Worm (Caenorhabditis elegans): Measurements from ENCODE around the gene R13A1.10.
A peak's percentile ranks its signal among the peaks of the same experiment; 100 is the strongest.

Gene R13A1.10

DNA sequence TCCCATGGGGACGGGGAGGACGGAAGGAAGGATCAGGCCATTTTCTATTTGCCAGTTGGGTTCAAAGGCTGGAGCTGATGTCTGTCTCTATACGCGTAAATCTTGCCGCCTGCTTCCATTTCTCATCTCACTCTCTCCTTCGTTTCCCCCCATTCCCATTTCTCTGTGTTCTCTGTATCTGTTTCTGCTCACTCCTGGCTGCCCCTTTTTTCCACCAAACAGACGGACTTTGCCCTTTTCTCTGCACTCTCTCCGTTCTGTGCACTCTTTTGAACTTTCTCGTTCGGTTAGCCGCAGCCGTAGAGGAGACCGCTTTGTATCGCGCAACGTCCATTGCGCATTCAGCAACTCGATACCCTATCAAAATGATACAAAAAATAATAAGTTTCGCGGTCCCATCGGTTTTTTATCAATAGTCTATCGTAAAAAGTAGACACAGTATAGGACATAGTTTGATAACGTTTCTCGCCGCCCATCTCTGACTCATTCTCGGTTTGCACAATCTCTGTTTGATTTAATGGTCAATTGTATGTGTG is 8.5 kb upstream of the R13A1.10 start (continued):
- peak; percentile 83 for TF ChIP-seq ceh-34 (tag; optimal IDR thresholded peaks at IDR 0.05)
- peak; percentile 50 for TF ChIP-seq fkh-6 (tag; optimal IDR thresholded peaks at IDR 0.05)
- TF ChIP-seq pag-3 (tag; optimal IDR thresholded peaks at IDR 0.05; ENCODE audit: borderline replicate concordance): no peak
- TF ChIP-seq pqm-1 (tag; optimal IDR thresholded peaks at IDR 0.05): no peak
- TF ChIP-seq pax-1 (tag; optimal IDR thresholded peaks at IDR 0.05): no peak
- TF ChIP-seq nfya-1 (tag; optimal IDR thresholded peaks at IDR 0.05): peak; percentile 80
- peak; percentile 39 for TF ChIP-seq syd-9 (tag; optimal IDR thresholded peaks at IDR 0.05)
- TF ChIP-seq F13H6.1 (tag; optimal IDR thresholded peaks at IDR 0.05): peak; percentile 52
- no peak for TF ChIP-seq odd-2 (tag; optimal IDR thresholded peaks at IDR 0.05)
- peak; percentile 6 for TF ChIP-seq tbx-7 (tag; optimal IDR thresholded peaks at IDR 0.05)
- no peak for TF ChIP-seq hlh-15 (tag; optimal IDR thresholded peaks at IDR 0.05)
- TF ChIP-seq ref-2 (tag; optimal IDR thresholded peaks at IDR 0.05): peak; percentile 45
- no peak for TF ChIP-seq madf-2 (tag; optimal IDR thresholded peaks at IDR 0.05)
- TF ChIP-seq elt-2 (tag; optimal IDR thresholded peaks at IDR 0.05): peak; percentile 96
- TF ChIP-seq unc-42 (tag; optimal IDR thresholded peaks at IDR 0.05): peak; percentile 51
- TF ChIP-seq ttx-3 (tag; optimal IDR thresholded peaks at IDR 0.05): no peak
- TF ChIP-seq dve-1 (tag; optimal IDR thresholded peaks at IDR 0.05): no peak
- no peak for TF ChIP-seq pha-4 (tag; optimal IDR thresholded peaks at IDR 0.05)
- TF ChIP-seq T23F11.4 (GFP tag; optimal IDR thresholded peaks at IDR 0.05): no peak
- TF ChIP-seq hlh-8 (tag; optimal IDR thresholded peaks at IDR 0.05): no peak
- TF ChIP-seq ets-4 (tag; optimal IDR thresholded peaks at IDR 0.05): peak; percentile 12
- TF ChIP-seq hlh-13 (GFP tag; optimal IDR thresholded peaks at IDR 0.05): no peak
- TF ChIP-seq hlh-30 (tag; optimal IDR thresholded peaks at IDR 0.05; ENCODE audit: insufficient read depth): no peak
- peak; percentile 27 for TF ChIP-seq hlh-6 (tag; optimal IDR thresholded peaks at IDR 0.05)
- TF ChIP-seq dmd-4 (tag; optimal IDR thresholded peaks at IDR 0.05; ENCODE audit: borderline replicate concordance): peak; percentile 67
- peak; percentile 47 for TF ChIP-seq sdc-2 (tag; optimal IDR thresholded peaks at IDR 0.05)
- TF ChIP-seq zip-5 (tag; optimal IDR thresholded peaks at IDR 0.05): no peak
- no peak for TF ChIP-seq che-1 (tag; optimal IDR thresholded peaks at IDR 0.05)
- no peak for TF ChIP-seq lim-6 (tag; optimal IDR thresholded peaks at IDR 0.05)
- TF ChIP-seq lin-11 (tag; optimal IDR thresholded peaks at IDR 0.05): no peak
- TF ChIP-seq Y22D7AL.16 (tag; optimal IDR thresholded peaks at IDR 0.05): no peak
- peak; percentile 43 for TF ChIP-seq ceh-19 (GFP tag; optimal IDR thresholded peaks at IDR 0.05)
- peak; percentile 9 for TF ChIP-seq ceh-2 (tag; optimal IDR thresholded peaks at IDR 0.05)
- no peak for TF ChIP-seq nhr-11 (tag; optimal IDR thresholded peaks at IDR 0.05)

DNA sequence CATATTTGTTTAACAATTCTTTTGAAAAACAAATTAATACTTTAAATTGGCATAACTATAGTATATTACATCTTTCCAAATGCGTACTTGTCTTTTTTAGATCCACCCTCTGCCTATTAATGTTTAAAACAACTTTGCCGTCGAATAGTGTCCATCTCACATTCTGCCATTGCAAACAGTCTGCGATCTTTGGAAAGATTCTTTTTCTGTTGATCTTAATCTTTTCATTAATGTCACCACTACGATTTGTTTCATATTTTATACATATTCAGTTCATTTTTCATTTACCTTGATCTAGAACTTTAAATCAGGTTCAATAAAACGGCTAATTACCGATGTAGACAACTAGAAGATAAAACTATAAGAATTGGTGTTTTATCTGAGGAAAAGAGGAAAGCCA is 7.7 kb upstream of the R13A1.10 start:
- no peak for TF ChIP-seq ceh-22 (tag; optimal IDR thresholded peaks at IDR 0.05)
- TF ChIP-seq C08G9.2 (tag; optimal IDR thresholded peaks at IDR 0.05): no peak
- TF ChIP-seq nhr-232 (tag; optimal IDR thresholded peaks at IDR 0.05): no peak
- no peak for TF ChIP-seq syd-9 (tag; optimal IDR thresholded peaks at IDR 0.05)
- TF ChIP-seq ztf-16 (tag; optimal IDR thresholded peaks at IDR 0.05): no peak
- no peak for TF ChIP-seq ceh-14 (tag; optimal IDR thresholded peaks at IDR 0.05)
- no peak for TF ChIP-seq K02D7.2 (tag; optimal IDR thresholded peaks at IDR 0.05)
- TF ChIP-seq fkh-6 (tag; optimal IDR thresholded peaks at IDR 0.05): no peak
- no peak for TF ChIP-seq zip-5 (tag; optimal IDR thresholded peaks at IDR 0.05)
- no peak for TF ChIP-seq unc-3 (GFP tag; conservative IDR thresholded peaks at IDR 0.05)
- TF ChIP-seq unc-3 (tag; optimal IDR thresholded peaks at IDR 0.05): no peak
